Fruit fly (Drosophila melanogaster) whole organism, embryonic: Measurements from ENCODE around the gene UQCR-Q.

ENCODE experiments used
- Bgb ChIP-seq: fragments of 200-800 bp; sonication (Bioruptor generic); IDR thresholded peaks from 2 replicates; pipeline ENCODE4 v1.3.6; 2022; ENCODE audit warnings: missing biosample characterization, missing genetic modification characterization; ENCODE audit not compliant: partially characterized antibody
- CG10267 ChIP-seq: fragments of 200-800 bp; sonication (Bioruptor generic); optimal IDR thresholded peaks from 2 replicates; lab custom pipeline; 2018; ENCODE audit warnings: missing biosample characterization, mild to moderate bottlenecking, missing genetic modification characterization, moderate library complexity
- CG10462 ChIP-seq: fragments of 200-800 bp; sonication (Bioruptor generic); optimal IDR thresholded peaks from 2 replicates; lab custom pipeline; 2016; ENCODE audit warnings: missing biosample characterization, missing genetic modification characterization
- CG11696 ChIP-seq: fragments of 200-800 bp; sonication (Bioruptor generic); IDR thresholded peaks from 2 replicates; pipeline ENCODE4 v1.3.6; 2022; ENCODE audit warnings: missing biosample characterization, missing genetic modification characterization
- CG13287 ChIP-seq: fragments of 200-800 bp; sonication (Bioruptor generic); IDR thresholded peaks from 2 replicates; pipeline ENCODE4 v1.3.6; 2022; ENCODE audit warnings: missing biosample characterization, missing genetic modification characterization; ENCODE audit not compliant: partially characterized antibody
- CG15479 ChIP-seq: fragments of 200-800 bp; sonication (Bioruptor generic); optimal IDR thresholded peaks from 3 replicates; lab custom pipeline; 2019; ENCODE audit warnings: missing biosample characterization, mild to moderate bottlenecking, missing genetic modification characterization, moderate library complexity
- CG16813 ChIP-seq: fragments of 200-800 bp; sonication (Bioruptor generic); IDR thresholded peaks from 3 replicates; pipeline ENCODE4 v1.3.6; 2022; ENCODE audit warnings: missing biosample characterization, missing genetic modification characterization; ENCODE audit not compliant: partially characterized antibody
- CG17829 ChIP-seq: fragments of 200-800 bp; optimal IDR thresholded peaks from 2 replicates; lab custom pipeline; 2019; ENCODE audit warnings: missing biosample characterization, mild to moderate bottlenecking, missing genetic modification characterization, moderate library complexity
- CG17912 ChIP-seq: fragments of 200-800 bp; sonication (Bioruptor generic); optimal IDR thresholded peaks from 2 replicates; lab custom pipeline; 2018; ENCODE audit warnings: missing biosample characterization, mild to moderate bottlenecking, missing genetic modification characterization
- CG18764 ChIP-seq: fragments of 200-800 bp; sonication (Bioruptor generic); optimal IDR thresholded peaks from 3 replicates; lab custom pipeline; 2016; ENCODE audit warnings: missing biosample characterization, missing genetic modification characterization
- CG2875 ChIP-seq: fragments of 200-800 bp; sonication (Bioruptor generic); optimal IDR thresholded peaks from 2 replicates; lab custom pipeline; 2017; ENCODE audit warnings: missing biosample characterization, mild to moderate bottlenecking, missing genetic modification characterization, missing genetic modification reagents
- CG2889 ChIP-seq: fragments of 200-800 bp; sonication (Bioruptor generic); IDR thresholded peaks from 3 replicates; pipeline ENCODE4 v1.3.6; 2022; ENCODE audit warnings: missing biosample characterization, missing genetic modification characterization
- CG30431 ChIP-seq: fragments of 200-800 bp; sonication (Bioruptor generic); optimal IDR thresholded peaks from 2 replicates; lab custom pipeline; 2017; ENCODE audit warnings: missing biosample characterization, missing genetic modification characterization
- CG32772 ChIP-seq: fragments of 200-800 bp; sonication (Bioruptor generic); IDR thresholded peaks from 2 replicates; pipeline ENCODE4 v1.3.6; 2022; ENCODE audit warnings: missing biosample characterization, missing genetic modification characterization
- CG3838 ChIP-seq: fragments of 200-800 bp; sonication (Bioruptor generic); optimal IDR thresholded peaks from 3 replicates; lab custom pipeline; 2016; ENCODE audit warnings: missing biosample characterization, missing genetic modification characterization
- CG3847 ChIP-seq: fragments of 200-800 bp; sonication (Bioruptor generic); IDR thresholded peaks from 2 replicates; pipeline ENCODE4 v1.3.6; 2022; ENCODE audit warnings: missing biosample characterization, missing genetic modification characterization
- CG4282 ChIP-seq: fragments of 200-800 bp; sonication (Bioruptor generic); optimal IDR thresholded peaks from 2 replicates; lab custom pipeline; 2016; ENCODE audit warnings: missing biosample characterization, missing genetic modification characterization
- CG8765 ChIP-seq: fragments of 200-800 bp; sonication (Bioruptor generic); IDR thresholded peaks from 2 replicates; pipeline ENCODE4 v1.3.6; 2022; ENCODE audit warnings: missing biosample characterization, missing genetic modification characterization
- CG9797 ChIP-seq: fragments of 200-800 bp; sonication (Bioruptor generic); optimal IDR thresholded peaks from 3 replicates; lab custom pipeline; 2018; ENCODE audit warnings: missing biosample characterization, mild to moderate bottlenecking, missing genetic modification characterization
- D ChIP-seq, 2 experiments: fragments of 200-800 bp in 1 of 2; fragments of >200 bp in 1 of 2; sonication (Bioruptor generic) in 1 of 2; optimal IDR thresholded peaks; 2 replicates in 1 of 2; 3 replicates in 1 of 2; lab custom pipeline; 2017; ENCODE audit warnings: mild to moderate bottlenecking in 1 of 2, missing biosample characterization in 1 of 2, missing genetic modification characterization in 1 of 2, missing genetic modification reagents in 1 of 2
- D19B ChIP-seq: fragments of 200-800 bp; sonication (Bioruptor generic); optimal IDR thresholded peaks from 2 replicates; lab custom pipeline; 2017; ENCODE audit warnings: missing biosample characterization, mild to moderate bottlenecking, missing genetic modification characterization
- Dp ChIP-seq: fragments of 200-800 bp; sonication (Bioruptor generic); optimal IDR thresholded peaks from 2 replicates; lab custom pipeline; 2018; ENCODE audit warnings: missing biosample characterization, mild to moderate bottlenecking, missing genetic modification characterization, moderate library complexity
- HHEX ChIP-seq: fragments of 200-800 bp; sonication (Bioruptor generic); optimal IDR thresholded peaks from 3 replicates; lab custom pipeline; 2017; ENCODE audit warnings: missing biosample characterization, mild to moderate bottlenecking, missing genetic modification characterization, missing genetic modification reagents
- Hmr ChIP-seq: fragments of 200-800 bp; sonication (Bioruptor generic); optimal IDR thresholded peaks from 3 replicates; lab custom pipeline; 2017; ENCODE audit warnings: mild to moderate bottlenecking, missing biosample characterization, missing genetic modification reagents, missing genetic modification characterization
- Hr3 ChIP-seq: fragments of 200-800 bp; sonication (Bioruptor generic); optimal IDR thresholded peaks from 3 replicates; lab custom pipeline; 2016; ENCODE audit warnings: missing biosample characterization, missing genetic modification characterization
- Lim3 ChIP-seq: fragments of 200-800 bp; sonication (Bioruptor generic); IDR thresholded peaks from 2 replicates; pipeline ENCODE4 v1.3.6; 2022; ENCODE audit warnings: missing biosample characterization, missing genetic modification characterization
- MBD-R2 ChIP-seq: fragments of 200-800 bp; sonication (Bioruptor generic); IDR thresholded peaks from 2 replicates; pipeline ENCODE4 v1.3.6; 2022; ENCODE audit warnings: missing biosample characterization, missing genetic modification characterization
- Myb ChIP-seq: fragments of 200-800 bp; sonication (Bioruptor generic); optimal IDR thresholded peaks from 2 replicates; lab custom pipeline; 2016; ENCODE audit warnings: missing biosample characterization, missing genetic modification characterization
- Opbp ChIP-seq: fragments of 200-800 bp; sonication (Bioruptor generic); IDR thresholded peaks from 3 replicates; pipeline ENCODE4 v1.3.6; 2022; ENCODE audit warnings: missing biosample characterization, missing genetic modification characterization; ENCODE audit not compliant: partially characterized antibody
- Pdp1 ChIP-seq, 2 experiments: fragments of 200-800 bp; sonication (Bioruptor generic); optimal IDR thresholded peaks; 3 replicates each; lab custom pipeline; 2016; ENCODE audit warnings: missing biosample characterization in 2 of 2, missing genetic modification characterization in 2 of 2, mild to moderate bottlenecking in 1 of 2, moderate library complexity in 1 of 2
- Sox102F ChIP-seq: fragments of 200-800 bp; sonication (Bioruptor generic); optimal IDR thresholded peaks from 2 replicates; lab custom pipeline; 2018; ENCODE audit warnings: missing biosample characterization, mild to moderate bottlenecking, missing genetic modification characterization, moderate library complexity
- Stat92E ChIP-seq, 3 experiments: fragments of >200 bp in 2 of 3; fragments of 200-800 bp in 1 of 3; sonication (Bioruptor generic) in 1 of 3; optimal IDR thresholded peaks; 2 replicates each; lab custom pipeline; 2017 to 2019; ENCODE audit warnings: missing biosample characterization in 3 of 3, missing genetic modification characterization in 3 of 3, mild to moderate bottlenecking in 1 of 3, moderate library complexity in 1 of 3
- ac ChIP-seq: fragments of 200-800 bp; sonication (Bioruptor generic); optimal IDR thresholded peaks from 3 replicates; lab custom pipeline; 2017; ENCODE audit warnings: missing biosample characterization, mild to moderate bottlenecking, missing genetic modification characterization
- ash1 ChIP-seq: fragments of 200-800 bp; sonication (Bioruptor generic); optimal IDR thresholded peaks from 2 replicates; lab custom pipeline; 2018; ENCODE audit warnings: missing biosample characterization, mild to moderate bottlenecking, missing genetic modification characterization
- bsh ChIP-seq, 2 experiments: fragments of 200-800 bp; sonication (Bioruptor generic); optimal IDR thresholded peaks; 2 replicates each; lab custom pipeline; 2017 to 2018; ENCODE audit warnings: mild to moderate bottlenecking in 2 of 2, missing biosample characterization in 2 of 2, missing genetic modification characterization in 2 of 2, moderate library complexity in 1 of 2
- caup ChIP-seq: fragments of 200-800 bp; sonication (Bioruptor generic); optimal IDR thresholded peaks from 3 replicates; lab custom pipeline; 2017; ENCODE audit warnings: missing biosample characterization, mild to moderate bottlenecking, missing genetic modification characterization, moderate library complexity; ENCODE audit not compliant: severe bottlenecking
- chm ChIP-seq: fragments of 200-800 bp; sonication (Bioruptor generic); IDR thresholded peaks from 2 replicates; pipeline ENCODE4 v1.3.6; 2022; ENCODE audit warnings: missing biosample characterization, missing genetic modification characterization
- corto ChIP-seq: fragments of 200-800 bp; sonication (Bioruptor generic); optimal IDR thresholded peaks from 2 replicates; lab custom pipeline; 2016; ENCODE audit warnings: missing biosample characterization, mild to moderate bottlenecking, missing genetic modification characterization, moderate library complexity
- ken ChIP-seq: fragments of 200-800 bp; sonication (Bioruptor generic); IDR thresholded peaks from 3 replicates; pipeline ENCODE4 v1.3.6; 2022; ENCODE audit warnings: missing biosample characterization, missing genetic modification characterization
- kni ChIP-seq: fragments of 200-800 bp; sonication (Bioruptor generic); optimal IDR thresholded peaks from 3 replicates; lab custom pipeline; 2017; ENCODE audit warnings: mild to moderate bottlenecking, missing biosample characterization, missing genetic modification reagents, missing genetic modification characterization
- knrl ChIP-seq: fragments of 200-800 bp; sonication (Bioruptor generic); IDR thresholded peaks from 3 replicates; pipeline ENCODE4 v1.3.6; 2022; ENCODE audit warnings: missing biosample characterization, missing genetic modification characterization; ENCODE audit not compliant: partially characterized antibody
- lab ChIP-seq: fragments of 200-800 bp; sonication (Bioruptor generic); optimal IDR thresholded peaks from 3 replicates; lab custom pipeline; 2017; ENCODE audit warnings: missing biosample characterization, missing genetic modification characterization, mild to moderate bottlenecking, moderate library complexity, missing genetic modification reagents
- luna ChIP-seq: fragments of 200-800 bp; sonication (Bioruptor generic); optimal IDR thresholded peaks from 2 replicates; lab custom pipeline; 2016; ENCODE audit warnings: missing biosample characterization, missing genetic modification characterization
- pum ChIP-seq: fragments of 200-800 bp; sonication (Bioruptor generic); optimal IDR thresholded peaks from 2 replicates; lab custom pipeline; 2016; ENCODE audit warnings: missing biosample characterization, missing genetic modification characterization
- sens ChIP-seq: fragments of 200-800 bp; sonication (Bioruptor generic); peaks from one replicate; lab custom pipeline; 2016; ENCODE audit warnings: missing biosample characterization, missing genetic modification characterization
- tna ChIP-seq: fragments of 200-800 bp; sonication (Bioruptor generic); IDR thresholded peaks from 2 replicates; pipeline ENCODE4 v1.3.6; 2022; ENCODE audit warnings: missing biosample characterization, missing genetic modification characterization; ENCODE audit not compliant: partially characterized antibody
- z ChIP-seq: fragments of 200-800 bp; sonication (Bioruptor generic); IDR thresholded peaks from 3 replicates; pipeline ENCODE4 v1.3.6; 2022; ENCODE audit warnings: missing biosample characterization, missing genetic modification characterization

Gene UQCR-Q

DNA sequence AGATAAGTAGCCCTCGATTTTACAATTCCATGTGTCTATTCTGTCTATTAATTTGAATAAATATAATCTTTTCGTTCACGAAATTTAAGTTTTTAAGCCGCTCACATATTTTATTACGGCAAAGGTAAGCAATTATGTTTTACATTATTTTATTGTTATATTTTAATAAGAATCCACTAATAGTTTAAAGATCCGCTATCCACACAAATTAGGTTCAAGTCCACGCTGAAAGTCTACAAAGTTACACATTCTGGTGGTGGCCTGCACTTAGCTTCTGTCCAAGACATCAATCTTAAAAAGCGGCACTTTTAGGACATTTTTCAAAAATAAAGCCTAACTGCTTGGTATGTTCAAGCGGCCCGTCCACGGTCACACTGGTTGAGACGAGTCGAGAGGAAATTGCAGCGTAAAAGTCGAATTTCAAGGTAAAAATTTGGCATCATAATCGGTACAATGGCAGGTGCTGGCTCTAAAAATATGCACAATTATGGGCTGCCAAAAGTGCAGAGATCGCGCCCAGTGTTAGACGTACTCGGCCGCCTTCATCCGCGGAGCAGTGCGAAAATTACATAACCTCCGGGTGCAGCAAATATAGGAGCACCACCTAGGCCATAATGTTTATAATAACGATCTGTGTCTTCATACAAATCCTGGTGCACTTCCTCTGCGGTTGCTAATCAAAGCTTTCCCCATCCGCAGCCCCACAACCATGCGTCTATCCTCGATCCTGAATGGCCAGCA lies at the start of gene UQCR-Q, which contains the start of gene CG46525 (continued):
- no peak for TF ChIP-seq D19B (GFP tag; lab: Kevin White, UChicago)
- TF ChIP-seq Dp (GFP tag; lab: Kevin White, UChicago), result peak; percentile 82
- TF ChIP-seq Hr3 (GFP tag; lab: Kevin White, UChicago), result no peak
- TF ChIP-seq CG3838 (GFP tag; lab: Kevin White, UChicago), result no peak
- peak; percentile 18; the same call in 1 of the 2 replicates for TF ChIP-seq CG3847 (GFP tag; lab: Robert Waterston, UW)
- TF ChIP-seq knrl (GFP tag; lab: Robert Waterston, UW), result peak; percentile 22; the same call in 1 of the 3 replicates
- TF ChIP-seq Stat92E (GFP tag; optimal IDR thresholded peaks at IDR 0.05; lab: Kevin White, UChicago), result no peak
- TF ChIP-seq Sox102F, result no peak
- no peak for TF ChIP-seq kni (GFP tag; lab: Kevin White, UChicago)
- TF ChIP-seq tna (GFP tag; lab: Robert Waterston, UW), result 0 out of 2 replicates have a peak, but pooled peaks have one; percentile 16
- no peak; the same call in 2 of the 3 replicates for TF ChIP-seq Opbp (GFP tag; lab: Robert Waterston, UW)
- no peak for TF ChIP-seq D (optimal IDR thresholded peaks at IDR 0.05; lab: Kevin White, UChicago)
- TF ChIP-seq D (GFP tag; optimal IDR thresholded peaks at IDR 0.05; lab: Kevin White, UChicago), result no peak
- TF ChIP-seq Myb (GFP tag; lab: Kevin White, UChicago), result peak; percentile 68
- TF ChIP-seq CG10462 (GFP tag; lab: Kevin White, UChicago), result no peak
- peak; percentile 47 for TF ChIP-seq CG17829 (tag; lab: Kevin White, UChicago)
- TF ChIP-seq chm, result no peak
- no peak for TF ChIP-seq CG2889 (GFP tag; lab: Robert Waterston, UW)
- peak; percentile 46 for TF ChIP-seq sens
- no peak for TF ChIP-seq CG2875 (GFP tag; lab: Kevin White, UChicago)
- peak in 1 of 2 experiments; percentile 96 for TF ChIP-seq Pdp1 (GFP tag; optimal IDR thresholded peaks at IDR 0.05; lab: Kevin White, UChicago)
- peak; percentile 70 for TF ChIP-seq CG17912 (GFP tag; lab: Kevin White, UChicago)
- TF ChIP-seq caup, result no peak
- TF ChIP-seq Lim3, result no peak
- no peak for TF ChIP-seq bsh (GFP tag; optimal IDR thresholded peaks at IDR 0.05; lab: Kevin White, UChicago)
- no peak for TF ChIP-seq CG8765
- no peak for TF ChIP-seq HHEX (GFP tag; lab: Kevin White, UChicago)
- peak; percentile 78 for TF ChIP-seq Hmr
- no peak for TF ChIP-seq CG11696 (GFP tag; lab: Robert Waterston, UW)
- no peak for TF ChIP-seq CG4282
- TF ChIP-seq CG15479 (GFP tag; lab: Kevin White, UChicago), result no peak
- TF ChIP-seq ac, result no peak
- no peak for TF ChIP-seq lab (GFP tag; lab: Kevin White, UChicago)
- no peak for TF ChIP-seq CG32772
- TF ChIP-seq CG30431, result no peak
- TF ChIP-seq ash1 (GFP tag; lab: Kevin White, UChicago), result no peak
- peak; percentile 51 for TF ChIP-seq Bgb (GFP tag; lab: Robert Waterston, UW)
- TF ChIP-seq corto (GFP tag; lab: Kevin White, UChicago), result no peak
- peak; percentile 59 for TF ChIP-seq CG10267 (tag; lab: Kevin White, UChicago)
- TF ChIP-seq CG18764 (GFP tag; lab: Kevin White, UChicago), result no peak
- no peak for TF ChIP-seq luna
- TF ChIP-seq CG9797 (GFP tag; lab: Kevin White, UChicago), result peak; percentile 93
- TF ChIP-seq MBD-R2 (GFP tag; lab: Robert Waterston, UW), result peak; percentile 44
- TF ChIP-seq CG16813, result peak; percentile 48
- no peak for TF ChIP-seq pum (GFP tag; lab: Kevin White, UChicago)
- TF ChIP-seq ken (GFP tag; lab: Robert Waterston, UW), result no peak
- TF ChIP-seq z (GFP tag; lab: Robert Waterston, UW), result no peak
- TF ChIP-seq CG13287 (GFP tag; lab: Robert Waterston, UW), result peak; percentile 39; the same call in 1 of the 2 replicates
